Fruit fly (Drosophila melanogaster): ENCODE results near the gene CG8852.

CG8852 gene

DNA sequence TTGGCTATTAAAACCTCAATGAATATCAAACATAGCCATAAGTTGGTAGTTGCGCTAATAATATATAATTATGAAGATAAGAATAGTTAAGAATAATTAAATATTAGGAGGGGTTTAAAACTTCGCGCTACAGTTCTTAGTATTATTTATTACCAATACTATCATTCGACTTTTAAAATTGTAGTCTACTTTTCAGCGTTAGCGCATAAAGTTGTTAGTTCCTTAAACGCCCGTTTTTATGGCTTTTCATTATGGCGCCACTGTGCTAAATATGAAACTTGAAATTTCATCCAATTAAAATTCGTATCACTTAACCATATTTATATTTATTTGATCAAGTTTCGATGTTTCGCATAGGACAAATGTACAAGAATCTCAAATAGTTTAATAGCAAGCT lies 44.5 kb upstream of the CG8852 start (continued):
- TF ChIP-seq z (GFP tag; IDR thresholded peaks at IDR 0.05) (no peak), CG8478 (optimal IDR thresholded peaks at IDR 0.05) (no peak), grau (tag; optimal IDR thresholded peaks at IDR 0.05) (no peak), CG4820 (GFP tag; optimal IDR thresholded peaks at IDR 0.05) (no peak), CG9932 (GFP tag; IDR thresholded peaks at IDR 0.05) (no peak), vnd (GFP tag; IDR thresholded peaks at IDR 0.05; ENCODE audit: partially characterized antibody) (no peak), CG13296 (GFP tag; optimal IDR thresholded peaks at IDR 0.05) (no peak), CG3847 (GFP tag; IDR thresholded peaks at IDR 0.05) (no peak), gce (GFP tag; IDR thresholded peaks at IDR 0.05) (no peak), HLH3B (GFP tag; IDR thresholded peaks at IDR 0.05) (no peak), chinmo (GFP tag; IDR thresholded peaks at IDR 0.05; ENCODE audit: partially characterized antibody) (peak; percentile 14; the same call in 1 of the 4 replicates), CG17802 (tag; optimal IDR thresholded peaks at IDR 0.05) (no peak), CG34376 (GFP tag; optimal IDR thresholded peaks at IDR 0.05) (no peak), CG4707 (GFP tag; optimal IDR thresholded peaks at IDR 0.05) (no peak), chn (GFP tag; optimal IDR thresholded peaks at IDR 0.05) (no peak), Hr39 (optimal IDR thresholded peaks at IDR 0.05) (no peak), CG9876 (GFP tag; optimal IDR thresholded peaks at IDR 0.05) (no peak), Nf-YB (GFP tag; optimal IDR thresholded peaks at IDR 0.05) (no peak), Awh (GFP tag; IDR thresholded peaks at IDR 0.05) (no peak), Atf3 (GFP tag; optimal IDR thresholded peaks at IDR 0.05) (no peak), CG17912 (GFP tag; optimal IDR thresholded peaks at IDR 0.05) (no peak), maf-S (GFP tag; optimal IDR thresholded peaks at IDR 0.05) (no peak), Deaf1 (tag; optimal IDR thresholded peaks at IDR 0.05) (no peak), zfh2 (GFP tag; optimal IDR thresholded peaks at IDR 0.05) (no peak), Aef1 (GFP tag; IDR thresholded peaks at IDR 0.05) (no peak), vvl (GFP tag; IDR thresholded peaks at IDR 0.05) (0 out of 2 replicates have a peak, but pooled peaks have one; percentile 11), Rx (GFP tag; IDR thresholded peaks at IDR 0.05) (no peak), CG10543 (GFP tag; optimal IDR thresholded peaks at IDR 0.05) (no peak), so (GFP tag; IDR thresholded peaks at IDR 0.05) (no peak), CTCF (GFP tag; optimal IDR thresholded peaks at IDR 0.05) (peak; percentile 96), CG15514 (GFP tag; optimal IDR thresholded peaks at IDR 0.05) (no peak), chif (GFP tag; optimal IDR thresholded peaks at IDR 0.05) (no peak), CG17186 (GFP tag; optimal IDR thresholded peaks at IDR 0.05) (no peak), NfI (GFP tag; optimal IDR thresholded peaks at IDR 0.05) (no peak), ara (GFP tag; IDR thresholded peaks at IDR 0.05) (no peak), CG14050 (GFP tag; IDR thresholded peaks at IDR 0.05) (no peak), CG42726 (GFP tag; IDR thresholded peaks at IDR 0.05; ENCODE audit: partially characterized antibody) (no peak), CG17829 (tag; optimal IDR thresholded peaks at IDR 0.05) (peak; percentile 1), CG17361 (GFP tag; IDR thresholded peaks at IDR 0.05) (no peak), cg (GFP tag; optimal IDR thresholded peaks at IDR 0.05) (peak; percentile 67), Fer3 (tag; optimal IDR thresholded peaks at IDR 0.05) (no peak), lmd (GFP tag; IDR thresholded peaks at IDR 0.05) (no peak), nmo (GFP tag; optimal IDR thresholded peaks at IDR 0.05) (no peak), psq (GFP tag; optimal IDR thresholded peaks at IDR 0.05) (no peak), CG5953 (GFP tag; IDR thresholded peaks at IDR 0.05) (no peak), Max (GFP tag; optimal IDR thresholded peaks at IDR 0.05) (no peak), inv (GFP tag; IDR thresholded peaks at IDR 0.05; ENCODE audit: partially characterized antibody) (no peak), CG4282 (GFP tag; optimal IDR thresholded peaks at IDR 0.05) (no peak), jing (GFP tag; optimal IDR thresholded peaks at IDR 0.05) (no peak), CG1233 (GFP tag; optimal IDR thresholded peaks at IDR 0.05) (peak; percentile 8), sd (tag; optimal IDR thresholded peaks at IDR 0.05) (no peak), yki (optimal IDR thresholded peaks at IDR 0.05) (no peak), CG18011 (GFP tag; optimal IDR thresholded peaks at IDR 0.05) (no peak), pb (GFP tag; optimal IDR thresholded peaks at IDR 0.05) (no peak)

Data from whole organism, embryonic.